Fruit fly (Drosophila melanogaster): ENCODE data around the gene CG42327.

CG42327 gene

DNA sequence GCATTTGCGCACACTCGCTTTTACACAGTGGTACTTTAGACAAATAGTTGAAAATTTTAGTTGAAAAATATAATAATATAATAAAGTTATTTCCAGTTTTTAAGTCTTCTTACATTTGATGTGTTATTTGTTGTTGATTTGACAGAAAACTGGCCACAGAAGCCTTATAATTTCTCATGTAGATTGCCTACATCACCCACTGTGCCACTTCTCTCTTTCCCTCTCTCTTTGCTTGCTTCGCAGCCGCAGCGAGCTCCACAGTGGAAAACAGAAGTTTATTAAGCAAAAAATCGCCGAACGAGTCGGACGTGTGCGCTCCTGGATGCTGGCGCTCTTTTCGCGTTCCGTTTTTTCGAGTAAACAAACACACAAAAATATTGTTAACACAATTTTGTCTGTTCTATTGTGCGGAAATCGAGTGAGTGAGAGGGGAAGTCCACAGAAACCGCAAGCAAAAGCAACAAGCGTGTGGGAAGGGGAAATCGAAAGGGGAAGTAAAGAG lies at the start of gene CG42327 (continued):
- TF ChIP-seq Sox100B (GFP tag; optimal IDR thresholded peaks at IDR 0.05) (peak; percentile 92), CG17328 (GFP tag; IDR thresholded peaks at IDR 0.05) (peak; percentile 98), pb (GFP tag; optimal IDR thresholded peaks at IDR 0.05) (peak; percentile 67), CG30431 (GFP tag; optimal IDR thresholded peaks at IDR 0.05) (peak; percentile 95), CG10565 (GFP tag; optimal IDR thresholded peaks at IDR 0.05) (peak; percentile 75), CG9932 (GFP tag; IDR thresholded peaks at IDR 0.05) (peak; percentile 80), aop (GFP tag; IDR thresholded peaks at IDR 0.05) (peak; percentile 61; the same call in 1 of the 2 replicates), Ada2b (GFP tag; IDR thresholded peaks at IDR 0.05) (peak; percentile 95), ro (GFP tag; IDR thresholded peaks at IDR 0.05) (peak; percentile 84), Opbp (GFP tag; IDR thresholded peaks at IDR 0.05; ENCODE audit: partially characterized antibody) (0 out of 3 replicates have a peak, but pooled peaks have one; percentile 43), CG10431 (GFP tag; optimal IDR thresholded peaks at IDR 0.05) (peak; percentile 81), CG7745 (tag; optimal IDR thresholded peaks at IDR 0.05) (peak; percentile 27), CG6654 (GFP tag; optimal IDR thresholded peaks at IDR 0.05) (peak; percentile 77), Dbx (GFP tag; IDR thresholded peaks at IDR 0.05) (peak; percentile 86), Meics (GFP tag; optimal IDR thresholded peaks at IDR 0.05) (peak; percentile 90), CG12942 (GFP tag; optimal IDR thresholded peaks at IDR 0.05) (peak; percentile 85), Dref (GFP tag; IDR thresholded peaks at IDR 0.05) (no peak), Hmr (GFP tag; optimal IDR thresholded peaks at IDR 0.05) (peak; percentile 92), CG10366 (GFP tag; IDR thresholded peaks at IDR 0.05) (peak; percentile 96), tup (GFP tag; optimal IDR thresholded peaks at IDR 0.05) (peak; percentile 83), ERR (GFP tag; optimal IDR thresholded peaks at IDR 0.05) (peak; percentile 63), CG31388 (GFP tag; optimal IDR thresholded peaks at IDR 0.05) (peak; percentile 76), CG15696 (tag; optimal IDR thresholded peaks at IDR 0.05) (peak; percentile 82), fd3F (GFP tag; optimal IDR thresholded peaks at IDR 0.05) (peak; percentile 70), Deaf1 (tag; optimal IDR thresholded peaks at IDR 0.05) (peak; percentile 72), tin (GFP tag; optimal IDR thresholded peaks at IDR 0.05) (peak; percentile 94), caup (GFP tag; optimal IDR thresholded peaks at IDR 0.05; ENCODE audit: severe bottlenecking) (peak; percentile 89), CG4820 (GFP tag; optimal IDR thresholded peaks at IDR 0.05) (peak; percentile 92), CG9215 (GFP tag; IDR thresholded peaks at IDR 0.05) (peak; percentile 73), Dip3 (GFP tag; optimal IDR thresholded peaks at IDR 0.05) (peak; percentile 48), CG6254 (GFP tag; optimal IDR thresholded peaks at IDR 0.05) (peak; percentile 95), Hr3 (GFP tag; optimal IDR thresholded peaks at IDR 0.05) (peak; percentile 92), CG30403 (GFP tag; optimal IDR thresholded peaks at IDR 0.05) (peak; percentile 94), ken (GFP tag; IDR thresholded peaks at IDR 0.05) (peak; percentile 97), Lim3 (GFP tag; IDR thresholded peaks at IDR 0.05) (peak; percentile 87), Xrp1 (GFP tag; IDR thresholded peaks at IDR 0.05) (peak; percentile 98), CG12391 (tag; optimal IDR thresholded peaks at IDR 0.05) (peak; percentile 98), CG2116 (GFP tag; optimal IDR thresholded peaks at IDR 0.05) (peak; percentile 82), trh (GFP tag; optimal IDR thresholded peaks at IDR 0.05) (peak; percentile 79), CG17568 (GFP tag; optimal IDR thresholded peaks at IDR 0.05) (peak; percentile 92), CG6813 (GFP tag; optimal IDR thresholded peaks at IDR 0.05) (peak; percentile 94), CG11093 (GFP tag; IDR thresholded peaks at IDR 0.05) (peak; percentile 92), CG1529 (GFP tag; optimal IDR thresholded peaks at IDR 0.05) (peak; percentile 92), Mrtf (GFP tag; IDR thresholded peaks at IDR 0.05) (peak; percentile 86), sima (GFP tag; optimal IDR thresholded peaks at IDR 0.05) (peak; percentile 16), jing (GFP tag; optimal IDR thresholded peaks at IDR 0.05) (peak; percentile 88), Taf1 (GFP tag; IDR thresholded peaks at IDR 0.05) (peak; percentile 58; the same call in 1 of the 2 replicates), CG14014 (GFP tag; IDR thresholded peaks at IDR 0.05) (peak; percentile 90), disco-r (GFP tag; optimal IDR thresholded peaks at IDR 0.05) (peak; percentile 65), CG3995 (GFP tag; optimal IDR thresholded peaks at IDR 0.05) (no peak), CG6683 (GFP tag; optimal IDR thresholded peaks at IDR 0.05) (peak; percentile 88)
